Worm (Caenorhabditis elegans) whole organism, early embryonic: ENCODE results near the gene nlp-63.

Experiments
- aly-1 ChIP-seq: sonication (generic microtip); optimal IDR thresholded peaks from 2 replicates; lab custom pipeline; 2016; ENCODE audit warnings: missing genetic modification characterization, missing compliant biosample characterization
- ama-1 ChIP-seq: fragments of 150-350 bp; optimal IDR thresholded peaks from 2 replicates; lab custom pipeline; 2014
- ceh-36 ChIP-seq: sonication (generic microtip); optimal IDR thresholded peaks from 2 replicates; lab custom pipeline; 2016; ENCODE audit warnings: missing genetic modification characterization, inconsistent platforms, missing compliant biosample characterization
- flt-1 ChIP-seq: fragments of 200-800 bp; sonication (Bioruptor generic); IDR thresholded peaks from 2 replicates; pipeline ENCODE4 v1.3.6; 2022; ENCODE audit warnings: missing genetic modification characterization, missing compliant biosample characterization
- hmbx-1 ChIP-seq: sonication (generic microtip); optimal IDR thresholded peaks from 2 replicates; lab custom pipeline; 2016; ENCODE audit warnings: mild to moderate bottlenecking, missing genetic modification characterization, missing compliant biosample characterization
- hmg-4 ChIP-seq: fragments of 200-800 bp; sonication (Bioruptor generic); optimal IDR thresholded peaks from 2 replicates; lab custom pipeline; 2018; ENCODE audit warnings: mild to moderate bottlenecking, missing genetic modification characterization, missing compliant biosample characterization
- hnd-1 ChIP-seq: sonication (generic microtip); optimal IDR thresholded peaks from 2 replicates; lab custom pipeline; 2016; ENCODE audit warnings: missing genetic modification characterization, missing compliant biosample characterization

DNA sequence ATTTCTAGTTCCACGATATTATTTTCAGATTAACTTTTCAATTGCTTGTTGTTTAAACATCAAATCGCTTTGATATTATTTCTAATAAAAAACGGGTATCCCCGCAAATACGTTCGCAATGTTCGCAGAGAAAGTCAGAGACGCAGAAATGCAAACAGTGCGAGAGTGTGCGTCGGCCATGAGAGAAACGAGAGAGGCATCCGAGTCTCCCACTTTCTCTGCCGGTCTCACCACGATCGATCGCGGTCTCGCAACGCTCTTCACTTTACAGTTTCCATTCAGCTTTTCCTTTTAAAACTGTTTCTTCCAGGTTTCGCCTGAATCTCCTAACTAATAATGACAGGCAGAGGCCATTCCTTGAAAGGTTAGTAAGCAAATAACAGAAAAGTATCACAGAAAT lies 19.1 kb downstream of the nlp-63 start, which contains the start of gene F33H1.4:
- no peak for TF ChIP-seq flt-1 (GFP tag; lab: Robert Waterston, UW)
- TF ChIP-seq ama-1 (lab: Kevin White, UChicago) = peak; percentile 3
- no peak for TF ChIP-seq aly-1 (tag; lab: Kevin White, UChicago)
- TF ChIP-seq hmg-4 = no peak
- TF ChIP-seq hnd-1 = no peak
- no peak for TF ChIP-seq hmbx-1
- no peak for TF ChIP-seq ceh-36
